Worm (Caenorhabditis elegans) whole organism, L1 larva: ENCODE data around the gene cyp-25A1.
A peak's percentile ranks its signal among the peaks of the same experiment; 100 is the strongest.

Source experiments
- F16B12.6 ChIP-seq: fragments of 150-350 bp; optimal IDR thresholded peaks from 2 replicates; lab custom pipeline; 2014; ENCODE audit warnings: missing biosample characterization, missing genetic modification characterization
- alr-1 ChIP-seq: fragments of 200-800 bp; sonication (Bioruptor generic); optimal IDR thresholded peaks from 2 replicates; lab custom pipeline; 2018; ENCODE audit warnings: borderline replicate concordance, mild to moderate bottlenecking, missing genetic modification characterization, missing compliant biosample characterization
- aly-2 ChIP-seq: fragments of 150-350 bp; optimal IDR thresholded peaks from 2 replicates; lab custom pipeline; 2014; ENCODE audit warnings: missing biosample characterization, missing genetic modification characterization
- blmp-1 ChIP-seq: fragments of 150-350 bp; optimal IDR thresholded peaks from 2 replicates; lab custom pipeline; 2014; ENCODE audit warnings: missing biosample characterization, missing genetic modification characterization
- ceh-63 ChIP-seq: fragments of 200-800 bp; sonication (Bioruptor generic); optimal IDR thresholded peaks from 2 replicates; lab custom pipeline; 2018; ENCODE audit warnings: mild to moderate bottlenecking, missing genetic modification characterization, missing compliant biosample characterization
- ceh-8 ChIP-seq: fragments of 200-800 bp; sonication (Bioruptor generic); optimal IDR thresholded peaks from 2 replicates; lab custom pipeline; 2018; ENCODE audit warnings: mild to moderate bottlenecking, missing genetic modification characterization, moderate library complexity, missing compliant biosample characterization
- ceh-82 ChIP-seq, 3 experiments: fragments of 150-350 bp in 1 of 3; sonication (generic microtip) in 2 of 3; optimal IDR thresholded peaks; 2 replicates each; lab custom pipeline; 2014 to 2017; ENCODE audit warnings: missing biosample characterization in 3 of 3, missing genetic modification characterization in 3 of 3
- ces-1 ChIP-seq: fragments of 150-350 bp; optimal IDR thresholded peaks from 2 replicates; lab custom pipeline; 2014; ENCODE audit warnings: missing biosample characterization, missing genetic modification reagents, missing genetic modification characterization
- efl-1 ChIP-seq, 4 experiments: fragments of 150-350 bp; optimal IDR thresholded peaks in 3 of 4; peaks in 1 of 4; 1 replicate in 1 of 4; 2 replicates in 3 of 4; lab custom pipeline; 2014; ENCODE audit warnings: missing biosample characterization in 2 of 4, missing genetic modification characterization in 2 of 4, missing genetic modification reagents in 2 of 4
- egl-13 ChIP-seq: sonication (generic microtip); optimal IDR thresholded peaks from 2 replicates; lab custom pipeline; 2016; ENCODE audit warnings: missing genotype, missing genetic modification reagents, missing genetic modification characterization, missing compliant biosample characterization
- egl-27 ChIP-seq, 2 experiments: fragments of 150-350 bp in 1 of 2; sonication (generic microtip); optimal IDR thresholded peaks; 3 replicates each; lab custom pipeline; 2017 to 2018; ENCODE audit warnings: missing biosample characterization in 2 of 2, missing genetic modification characterization in 2 of 2, missing genetic modification reagents in 2 of 2
- elt-2 ChIP-seq: sonication (generic microtip); optimal IDR thresholded peaks from 2 replicates; lab custom pipeline; 2016; ENCODE audit warnings: missing genetic modification characterization, mild to moderate bottlenecking, inconsistent platforms, missing compliant biosample characterization, missing genetic modification reagents
- elt-3 ChIP-seq, 6 experiments: fragments of 150-350 bp in 1 of 6; sonication (generic microtip); optimal IDR thresholded peaks; 2 replicates each; lab custom pipeline; 2017 to 2018; ENCODE audit warnings: missing biosample characterization in 6 of 6, missing genetic modification characterization in 6 of 6, inconsistent platforms in 1 of 6
- ets-5 ChIP-seq: fragments of 200-800 bp; sonication (Bioruptor generic); IDR thresholded peaks from 2 replicates; pipeline ENCODE4 v1.3.6; 2022; ENCODE audit warnings: missing genetic modification characterization, missing compliant biosample characterization
- fkh-10 ChIP-seq: sonication (generic microtip); optimal IDR thresholded peaks from 2 replicates; lab custom pipeline; 2017; ENCODE audit warnings: missing biosample characterization, missing genetic modification reagents, missing genetic modification characterization
- fkh-4 ChIP-seq: sonication (generic microtip); optimal IDR thresholded peaks from 2 replicates; lab custom pipeline; 2016; ENCODE audit warnings: missing compliant biosample characterization, missing genetic modification characterization, borderline replicate concordance
- fkh-8 ChIP-seq: sonication (generic microtip); optimal IDR thresholded peaks from 2 replicates; lab custom pipeline; 2016; ENCODE audit warnings: mild to moderate bottlenecking, missing genetic modification characterization, missing compliant biosample characterization
- grh-1 ChIP-seq: fragments of 200-800 bp; sonication (Bioruptor generic); IDR thresholded peaks from 2 replicates; pipeline ENCODE4 v1.3.6; 2022; ENCODE audit warnings: missing genetic modification reagents, missing genetic modification characterization, missing compliant biosample characterization
- hlh-17 ChIP-seq: fragments of 200-800 bp; sonication (Bioruptor generic); optimal IDR thresholded peaks from 2 replicates; lab custom pipeline; 2018; ENCODE audit warnings: missing genetic modification characterization, mild to moderate bottlenecking, missing compliant biosample characterization, moderate library complexity, borderline replicate concordance
- irx-1 ChIP-seq: sonication (generic microtip); optimal IDR thresholded peaks from 2 replicates; lab custom pipeline; 2016; ENCODE audit warnings: missing genetic modification characterization, missing compliant biosample characterization
- lin-14 ChIP-seq: fragments of 200-800 bp; sonication (Bioruptor generic); optimal IDR thresholded peaks from 2 replicates; lab custom pipeline; 2018; ENCODE audit warnings: mild to moderate bottlenecking, missing genetic modification characterization, moderate library complexity, missing compliant biosample characterization
- lin-15B ChIP-seq: fragments of 150-350 bp; sonication (generic microtip); optimal IDR thresholded peaks from 3 replicates; lab custom pipeline; 2014; ENCODE audit warnings: missing biosample characterization, missing genetic modification characterization
- lin-35 ChIP-seq, 2 experiments: fragments of 150-350 bp; optimal IDR thresholded peaks; 2 replicates each; lab custom pipeline; 2014; ENCODE audit warnings: missing biosample characterization in 2 of 2, missing genetic modification characterization in 2 of 2, missing genetic modification reagents in 2 of 2
- lin-39 ChIP-seq: fragments of 150-350 bp; optimal IDR thresholded peaks from 2 replicates; lab custom pipeline; 2014; ENCODE audit warnings: missing biosample characterization, missing genetic modification reagents, missing genetic modification characterization
- lir-3 ChIP-seq: sonication (generic microtip); optimal IDR thresholded peaks from 2 replicates; lab custom pipeline; 2016; ENCODE audit warnings: mild to moderate bottlenecking, missing genetic modification characterization, moderate library complexity, missing compliant biosample characterization; ENCODE audit not compliant: poor library complexity
- lsy-2 ChIP-seq, 2 experiments: fragments of 150-350 bp; optimal IDR thresholded peaks; 2 replicates each; lab custom pipeline; 2014; ENCODE audit warnings: missing biosample characterization in 2 of 2, missing genetic modification characterization in 2 of 2
- nhr-11 ChIP-seq: fragments of 150-350 bp; optimal IDR thresholded peaks from 2 replicates; lab custom pipeline; 2014; ENCODE audit warnings: missing biosample characterization, missing genetic modification characterization
- nhr-12 ChIP-seq: sonication (generic microtip); optimal IDR thresholded peaks from 2 replicates; lab custom pipeline; 2017; ENCODE audit warnings: missing biosample characterization, missing genetic modification characterization
- nhr-19 ChIP-seq: fragments of 200-800 bp; sonication (Bioruptor generic); conservative IDR thresholded peaks from 2 replicates; pipeline ENCODE4 v1.3.6; 2022; ENCODE audit warnings: missing genetic modification characterization, missing compliant biosample characterization
- nhr-28 ChIP-seq: fragments of 150-350 bp; optimal IDR thresholded peaks from 2 replicates; lab custom pipeline; 2014; ENCODE audit warnings: missing biosample characterization, missing genetic modification characterization
- nhr-76 ChIP-seq: sonication (generic microtip); optimal IDR thresholded peaks from 2 replicates; lab custom pipeline; 2017; ENCODE audit warnings: missing biosample characterization, missing genetic modification characterization
- nhr-85 ChIP-seq: sonication (generic microtip); peaks from one replicate; lab custom pipeline; 2016; ENCODE audit warnings: missing genetic modification characterization, inconsistent platforms, missing compliant biosample characterization
- pax-3 ChIP-seq: fragments of 200-800 bp; sonication (Bioruptor generic); optimal IDR thresholded peaks from 2 replicates; lab custom pipeline; 2018; ENCODE audit warnings: mild to moderate bottlenecking, missing genetic modification characterization, moderate library complexity, missing compliant biosample characterization
- pqm-1 ChIP-seq: sonication (generic microtip); optimal IDR thresholded peaks from 3 replicates; lab custom pipeline; 2017; ENCODE audit warnings: missing biosample characterization, missing genetic modification characterization
- rnt-1 ChIP-seq: sonication (generic microtip); optimal IDR thresholded peaks from 2 replicates; lab custom pipeline; 2016; ENCODE audit warnings: mild to moderate bottlenecking, missing genetic modification characterization, moderate library complexity, missing compliant biosample characterization
- snpc-4 ChIP-seq: fragments of 150-350 bp; optimal IDR thresholded peaks from 2 replicates; lab custom pipeline; 2014; ENCODE audit warnings: missing biosample characterization, missing genetic modification characterization
- snu-23 ChIP-seq: sonication (generic microtip); optimal IDR thresholded peaks from 2 replicates; lab custom pipeline; 2016; ENCODE audit warnings: missing genetic modification characterization, missing compliant biosample characterization
- sup-37 ChIP-seq: fragments of 200-800 bp; sonication (Bioruptor generic); optimal IDR thresholded peaks from 2 replicates; lab custom pipeline; 2018; ENCODE audit warnings: mild to moderate bottlenecking, missing genetic modification characterization, missing compliant biosample characterization
- swsn-7 ChIP-seq: sonication (generic microtip); optimal IDR thresholded peaks from 2 replicates; lab custom pipeline; 2016; ENCODE audit warnings: missing genetic modification characterization, missing compliant biosample characterization
- tlp-1 ChIP-seq: fragments of 150-350 bp; optimal IDR thresholded peaks from 2 replicates; lab custom pipeline; 2014; ENCODE audit warnings: missing biosample characterization, missing genetic modification characterization
- unc-130 ChIP-seq: fragments of 150-350 bp; optimal IDR thresholded peaks from 2 replicates; lab custom pipeline; 2017; ENCODE audit warnings: missing biosample characterization, missing genetic modification characterization, inconsistent platforms
- unc-30 ChIP-seq: sonication (generic microtip); optimal IDR thresholded peaks from 2 replicates; lab custom pipeline; 2017; ENCODE audit warnings: missing biosample characterization, missing genetic modification characterization
- unc-62 ChIP-seq: fragments of 150-350 bp; optimal IDR thresholded peaks from 2 replicates; lab custom pipeline; 2014; ENCODE audit warnings: missing biosample characterization, missing genetic modification reagents, missing genetic modification characterization
- unc-98 ChIP-seq: fragments of 200-800 bp; sonication (Bioruptor generic); IDR thresholded peaks from 2 replicates; pipeline ENCODE4 v1.3.6; 2022; ENCODE audit warnings: missing genetic modification characterization, missing compliant biosample characterization
- vab-15 ChIP-seq: sonication (generic microtip); optimal IDR thresholded peaks from 2 replicates; lab custom pipeline; 2017; ENCODE audit warnings: missing genotype, mild to moderate bottlenecking, missing genetic modification characterization, missing compliant biosample characterization
- zip-4 ChIP-seq: fragments of 200-800 bp; sonication (Bioruptor generic); optimal IDR thresholded peaks from 2 replicates; lab custom pipeline; 2018; ENCODE audit warnings: mild to moderate bottlenecking, missing genetic modification characterization, moderate library complexity, missing compliant biosample characterization

cyp-25A1 gene

ce11 chrIII:3783914-3784313 lies 48.5 kb upstream of the cyp-25A1 start:
- no peak for TF ChIP-seq nhr-76 (tag; lab: Kevin White, UChicago)
- no peak for TF ChIP-seq elt-2 (tag; lab: Kevin White, UChicago)
- TF ChIP-seq tlp-1 (tag; lab: Kevin White, UChicago), result no peak
- no peak for TF ChIP-seq fkh-4 (tag; lab: Kevin White, UChicago)
- no peak for TF ChIP-seq snpc-4 (tag; lab: Kevin White, UChicago)
- no peak for TF ChIP-seq fkh-10 (GFP tag; lab: Kevin White, UChicago)
- no peak for TF ChIP-seq aly-2 (tag; lab: Kevin White, UChicago)
- TF ChIP-seq unc-98 (GFP tag; lab: Robert Waterston, UW), result no peak
- TF ChIP-seq rnt-1 (tag; lab: Kevin White, UChicago), result peak; percentile 4
- TF ChIP-seq lin-14 (GFP tag; lab: Kevin White, UChicago), result peak; percentile 39
- no peak for TF ChIP-seq elt-3 (tag; optimal IDR thresholded peaks at IDR 0.05; lab: Kevin White, UChicago)
- TF ChIP-seq ets-5 (GFP tag; lab: Robert Waterston, UW), result no peak
- TF ChIP-seq snu-23 (GFP tag; lab: Kevin White, UChicago), result no peak
- no peak for TF ChIP-seq lin-39
- TF ChIP-seq, all 84 proteins: peak for 2

ce11 chrIII:3785094-3785493 lies 47.3 kb upstream of the cyp-25A1 start:
- TF ChIP-seq nhr-28 (tag; lab: Kevin White, UChicago) (no peak), elt-2 (tag; lab: Kevin White, UChicago) (peak; percentile 19), lin-14 (GFP tag; lab: Kevin White, UChicago) (no peak), lin-39 (no peak), lin-35 (GFP tag; optimal IDR thresholded peaks at IDR 0.05; lab: Kevin White, UChicago) (peak in 1 of 2 experiments; percentile 6), ceh-82 (tag; optimal IDR thresholded peaks at IDR 0.05; lab: Kevin White, UChicago) (no peak), ets-5 (GFP tag; lab: Robert Waterston, UW) (no peak), vab-15 (tag; lab: Kevin White, UChicago) (no peak), swsn-7 (tag; lab: Kevin White, UChicago) (no peak), unc-62 (GFP tag; lab: Kevin White, UChicago) (no peak), grh-1 (GFP tag; lab: Robert Waterston, UW) (no peak)
- TF ChIP-seq, all 84 proteins: peak for 2

DNA sequence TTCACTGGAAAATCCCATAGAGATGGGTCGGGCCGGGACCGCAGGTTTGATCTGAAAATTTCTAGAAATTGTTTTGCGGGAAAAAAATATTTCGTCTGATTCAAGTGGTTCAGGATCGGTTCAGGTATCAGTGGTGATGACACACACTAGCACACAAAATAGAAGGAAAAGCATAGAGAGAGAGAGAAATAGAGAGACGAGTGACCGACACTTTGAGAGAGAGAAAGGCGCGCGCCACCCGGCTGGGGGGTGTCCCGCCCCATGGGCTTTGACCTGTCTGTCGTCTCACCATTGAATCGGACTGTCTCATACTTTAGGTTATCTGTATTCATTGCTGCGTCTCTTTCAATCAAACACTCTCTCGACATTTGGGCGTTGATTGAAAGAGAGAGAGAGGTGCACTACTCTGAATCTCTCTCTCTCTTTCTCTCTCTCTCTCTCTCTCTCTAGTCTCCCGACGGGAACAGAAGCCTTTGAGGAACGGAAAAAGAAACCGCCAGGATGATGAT lies 45.9 kb upstream of the cyp-25A1 start, which contains the start of gene acy-3:
TSS of gene acy-3 (minus strand) at position 51 of the 509 bp plus-strand sequence.
- TF ChIP-seq rnt-1 (tag; lab: Kevin White, UChicago) (peak; percentile 72), efl-1 (optimal IDR thresholded peaks at IDR 0.05; lab: Kevin White, UChicago) (peak; percentile 46 to 58), efl-1 (GFP tag; optimal IDR thresholded peaks at IDR 0.05 in 1 of 2; lab: Kevin White, UChicago) (peak in 1 of 2 experiments; percentile 94), nhr-11 (tag; lab: Kevin White, UChicago) (peak; percentile 24), lsy-2 (tag; optimal IDR thresholded peaks at IDR 0.05; lab: Kevin White, UChicago) (peak; percentile 29 to 53), nhr-76 (tag; lab: Kevin White, UChicago) (no peak), hlh-17 (no peak), fkh-8 (tag; lab: Kevin White, UChicago) (no peak), fkh-4 (tag; lab: Kevin White, UChicago) (no peak), ces-1 (no peak), zip-4 (GFP tag; lab: Kevin White, UChicago) (no peak), ceh-63 (GFP tag; lab: Kevin White, UChicago) (no peak), elt-2 (tag; lab: Kevin White, UChicago) (peak; percentile 28), unc-130 (tag; lab: Kevin White, UChicago) (peak; percentile 18), irx-1 (tag; lab: Kevin White, UChicago) (no peak), ceh-8 (GFP tag; lab: Kevin White, UChicago) (no peak), blmp-1 (peak; percentile 50), egl-27 (tag; optimal IDR thresholded peaks at IDR 0.05; lab: Kevin White, UChicago) (peak in 1 of 2 experiments; percentile 19), sup-37 (GFP tag; lab: Kevin White, UChicago) (peak; percentile 25), pqm-1 (tag; lab: Kevin White, UChicago) (no peak), nhr-19 (GFP tag; lab: Robert Waterston, UW) (peak; percentile 67), alr-1 (tag; lab: Kevin White, UChicago) (no peak), egl-13 (no peak), F16B12.6 (tag; lab: Kevin White, UChicago) (no peak), lir-3 (tag; lab: Kevin White, UChicago) (no peak), nhr-85 (peak; percentile 86), grh-1 (GFP tag; lab: Robert Waterston, UW) (no peak), unc-30 (tag; lab: Kevin White, UChicago) (no peak), lin-15B (tag; lab: Kevin White, UChicago) (no peak), nhr-12 (tag; lab: Kevin White, UChicago) (no peak), pax-3 (tag; lab: Kevin White, UChicago) (no peak)
